Worm (Caenorhabditis elegans): ENCODE data around the gene F54B3.2.

DNA sequence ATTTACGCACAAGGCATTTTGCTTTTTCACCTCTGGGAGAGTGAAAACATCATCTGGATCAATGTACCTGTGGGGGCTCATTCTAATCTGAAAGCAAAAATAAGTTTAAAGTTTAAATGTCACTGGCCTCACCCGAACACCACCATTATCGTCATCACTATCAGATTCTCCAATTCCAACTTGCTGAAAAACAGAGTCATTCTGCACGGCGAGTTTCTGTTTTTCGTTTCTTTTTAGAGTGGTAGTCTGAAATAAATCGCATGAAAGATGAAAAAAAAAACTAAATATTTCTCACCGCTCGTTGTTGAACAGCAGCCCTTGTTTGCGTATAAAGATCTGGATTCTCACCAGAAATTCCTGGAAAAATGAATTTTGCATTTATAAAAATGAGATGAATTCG lies 22.8 kb downstream of the F54B3.2 start:
- TF ChIP-seq zag-1 (tag; optimal IDR thresholded peaks at IDR 0.05) (no peak), pqm-1 (tag; optimal IDR thresholded peaks at IDR 0.05) (no peak), zfp-2 (tag; optimal IDR thresholded peaks at IDR 0.05) (no peak), snpc-4 (tag; optimal IDR thresholded peaks at IDR 0.05) (no peak), unc-62 (GFP tag; optimal IDR thresholded peaks at IDR 0.05 in 1 of 2) (no peak), unc-62 (tag; optimal IDR thresholded peaks at IDR 0.05) (no peak), nhr-10 (tag; optimal IDR thresholded peaks at IDR 0.05) (no peak), daf-12 (tag; optimal IDR thresholded peaks at IDR 0.05) (no peak), mdl-1 (tag; optimal IDR thresholded peaks at IDR 0.05) (no peak), zfp-3 (GFP tag; conservative IDR thresholded peaks at IDR 0.05) (no peak), tra-1 (GFP tag; IDR thresholded peaks at IDR 0.05) (no peak), mep-1 (tag; optimal IDR thresholded peaks at IDR 0.05) (no peak)

Measured in whole organism, L4 larva.